Fruit fly (Drosophila melanogaster) whole organism, embryonic: Measurements from ENCODE around the gene CG6938.

ENCODE experiments used
- Abd-B ChIP-seq: fragments of 200-800 bp; sonication (Bioruptor generic); optimal IDR thresholded peaks from 2 replicates; lab custom pipeline; 2018; ENCODE audit warnings: missing biosample characterization, mild to moderate bottlenecking, missing genetic modification characterization, moderate library complexity
- CG10274 ChIP-seq: fragments of 200-800 bp; sonication (Bioruptor generic); optimal IDR thresholded peaks from 3 replicates; lab custom pipeline; 2017; ENCODE audit warnings: missing biosample characterization, mild to moderate bottlenecking, missing genetic modification characterization
- CG10366 ChIP-seq: fragments of 200-800 bp; sonication (Bioruptor generic); IDR thresholded peaks from 2 replicates; pipeline ENCODE4 v1.3.6; 2022; ENCODE audit warnings: missing biosample characterization, missing genetic modification characterization
- CG11456 ChIP-seq: fragments of 200-800 bp; sonication (Bioruptor generic); IDR thresholded peaks from 3 replicates; pipeline ENCODE4 v1.3.6; 2022; ENCODE audit warnings: missing biosample characterization, missing genetic modification characterization
- CG11504 ChIP-seq: fragments of 200-800 bp; sonication (Bioruptor generic); optimal IDR thresholded peaks from 3 replicates; lab custom pipeline; 2019; ENCODE audit warnings: missing biosample characterization, mild to moderate bottlenecking, missing genetic modification characterization, moderate library complexity
- CG15514 ChIP-seq: fragments of 200-800 bp; sonication (Bioruptor generic); optimal IDR thresholded peaks from 3 replicates; lab custom pipeline; 2017; ENCODE audit warnings: missing biosample characterization, missing genetic modification characterization, mild to moderate bottlenecking, moderate library complexity, missing genetic modification reagents
- CG17612 ChIP-seq: fragments of 200-800 bp; sonication (Bioruptor generic); IDR thresholded peaks from 2 replicates; pipeline ENCODE4 v1.3.6; 2022; ENCODE audit warnings: missing biosample characterization, missing genetic modification characterization
- CG30020 ChIP-seq: fragments of 200-800 bp; optimal IDR thresholded peaks from 2 replicates; lab custom pipeline; 2019; ENCODE audit warnings: missing biosample characterization, mild to moderate bottlenecking, missing genetic modification characterization, moderate library complexity
- CG30403 ChIP-seq: fragments of 200-800 bp; sonication (Bioruptor generic); optimal IDR thresholded peaks from 3 replicates; lab custom pipeline; 2016; ENCODE audit warnings: missing biosample characterization, missing genetic modification characterization
- CG30431 ChIP-seq: fragments of 200-800 bp; sonication (Bioruptor generic); optimal IDR thresholded peaks from 2 replicates; lab custom pipeline; 2017; ENCODE audit warnings: missing biosample characterization, missing genetic modification characterization
- CG31365 ChIP-seq: fragments of 200-800 bp; sonication (Bioruptor generic); optimal IDR thresholded peaks from 2 replicates; lab custom pipeline; 2018; ENCODE audit warnings: missing biosample characterization, mild to moderate bottlenecking, missing genetic modification characterization
- CG3995 ChIP-seq: fragments of 200-800 bp; sonication (Bioruptor generic); optimal IDR thresholded peaks from 3 replicates; lab custom pipeline; 2016; ENCODE audit warnings: missing biosample characterization, missing genetic modification characterization
- CG4360 ChIP-seq: fragments of 200-800 bp; sonication (Bioruptor generic); IDR thresholded peaks from 2 replicates; pipeline ENCODE4 v1.3.6; 2022; ENCODE audit warnings: missing biosample characterization, missing genetic modification characterization
- CG43689 ChIP-seq: fragments of 200-800 bp; sonication (Bioruptor generic); IDR thresholded peaks from 2 replicates; pipeline ENCODE4 v1.3.6; 2022; ENCODE audit warnings: missing biosample characterization, missing genetic modification characterization
- CG5180 ChIP-seq: fragments of 200-800 bp; sonication (Bioruptor generic); optimal IDR thresholded peaks from 3 replicates; lab custom pipeline; 2017; ENCODE audit warnings: missing biosample characterization, missing genetic modification characterization, mild to moderate bottlenecking, moderate library complexity, missing genetic modification reagents
- CG7271 ChIP-seq: fragments of 200-800 bp; sonication (Bioruptor generic); optimal IDR thresholded peaks from 2 replicates; lab custom pipeline; 2018; ENCODE audit warnings: missing biosample characterization, mild to moderate bottlenecking, missing genetic modification characterization, moderate library complexity
- CG8478 ChIP-seq: fragments of >200 bp; optimal IDR thresholded peaks from 2 replicates; lab custom pipeline; 2018
- CG8924 ChIP-seq: fragments of 200-800 bp; optimal IDR thresholded peaks from 3 replicates; lab custom pipeline; 2019; ENCODE audit warnings: missing biosample characterization, mild to moderate bottlenecking, missing genetic modification characterization, moderate library complexity
- Eip74EF ChIP-seq, 2 experiments: fragments of 200-800 bp in 1 of 2; fragments of >200 bp in 1 of 2; sonication (Bioruptor generic) in 1 of 2; optimal IDR thresholded peaks; 2 replicates each; lab custom pipeline; 2017 to 2019; ENCODE audit warnings: missing biosample characterization in 2 of 2, missing genetic modification characterization in 2 of 2, mild to moderate bottlenecking in 1 of 2, moderate library complexity in 1 of 2
- Ets65A ChIP-seq: fragments of 200-800 bp; sonication (Bioruptor generic); peaks from one replicate; lab custom pipeline; 2016; ENCODE audit warnings: missing biosample characterization, missing genetic modification characterization
- Gug ChIP-seq: fragments of 200-800 bp; sonication (Bioruptor generic); IDR thresholded peaks from 4 replicates; pipeline ENCODE4 v1.3.6; 2022; ENCODE audit warnings: missing biosample characterization, missing genetic modification characterization
- H2.0 ChIP-seq: fragments of 200-800 bp; sonication (Bioruptor generic); IDR thresholded peaks from 2 replicates; pipeline ENCODE4 v1.3.6; 2022; ENCODE audit warnings: missing biosample characterization, missing genetic modification characterization
- HLH4C ChIP-seq: fragments of 200-800 bp; sonication (Bioruptor generic); IDR thresholded peaks from 3 replicates; pipeline ENCODE4 v1.3.6; 2022; ENCODE audit warnings: missing biosample characterization, missing genetic modification characterization; ENCODE audit not compliant: partially characterized antibody
- HLH54F ChIP-seq: fragments of 200-800 bp; sonication (Bioruptor generic); optimal IDR thresholded peaks from 3 replicates; lab custom pipeline; 2016; ENCODE audit warnings: missing biosample characterization, missing genetic modification characterization
- Hmr ChIP-seq: fragments of 200-800 bp; sonication (Bioruptor generic); optimal IDR thresholded peaks from 3 replicates; lab custom pipeline; 2017; ENCODE audit warnings: mild to moderate bottlenecking, missing biosample characterization, missing genetic modification reagents, missing genetic modification characterization
- Oli ChIP-seq: fragments of 200-800 bp; sonication (Bioruptor generic); optimal IDR thresholded peaks from 2 replicates; lab custom pipeline; 2018; ENCODE audit warnings: missing biosample characterization, mild to moderate bottlenecking, missing genetic modification characterization, moderate library complexity
- Ravus ChIP-seq: fragments of 200-800 bp; sonication (Bioruptor generic); IDR thresholded peaks from 2 replicates; pipeline ENCODE4 v1.3.6; 2022; ENCODE audit warnings: missing biosample characterization, missing genetic modification characterization
- Rx ChIP-seq: fragments of 200-800 bp; sonication (Bioruptor generic); IDR thresholded peaks from 2 replicates; pipeline ENCODE4 v1.3.6; 2022; ENCODE audit warnings: missing biosample characterization, missing genetic modification characterization
- Scr ChIP-seq: fragments of 200-800 bp; sonication (Bioruptor generic); IDR thresholded peaks from 2 replicates; pipeline ENCODE4 v1.3.6; 2022; ENCODE audit warnings: missing biosample characterization, missing genetic modification characterization; ENCODE audit not compliant: partially characterized antibody
- Trl ChIP-seq, 3 experiments: fragments of >200 bp in 2 of 3; fragments of 200-800 bp in 1 of 3; sonication (Bioruptor generic) in 1 of 3; optimal IDR thresholded peaks; 2 replicates in 1 of 3; 3 replicates in 2 of 3; lab custom pipeline; 2016 to 2017; ENCODE audit warnings: missing biosample characterization in 1 of 3, missing genetic modification characterization in 1 of 3
- aop ChIP-seq: fragments of 200-800 bp; sonication (Bioruptor generic); IDR thresholded peaks from 2 replicates; pipeline ENCODE4 v1.3.6; 2022; ENCODE audit warnings: missing biosample characterization, missing genetic modification characterization
- cad ChIP-seq: fragments of >200 bp; optimal IDR thresholded peaks from 2 replicates; lab custom pipeline; 2017; ENCODE audit warnings: missing biosample characterization, missing genetic modification characterization
- corto ChIP-seq: fragments of 200-800 bp; sonication (Bioruptor generic); optimal IDR thresholded peaks from 2 replicates; lab custom pipeline; 2016; ENCODE audit warnings: missing biosample characterization, mild to moderate bottlenecking, missing genetic modification characterization, moderate library complexity
- emc ChIP-seq: fragments of 200-800 bp; sonication (Bioruptor generic); optimal IDR thresholded peaks from 2 replicates; lab custom pipeline; 2016; ENCODE audit warnings: missing biosample characterization, missing genetic modification characterization
- eve ChIP-seq, 2 experiments: fragments of >200 bp; optimal IDR thresholded peaks; 2 replicates each; lab custom pipeline; 2017; ENCODE audit warnings: missing biosample characterization in 2 of 2, missing genetic modification characterization in 2 of 2
- fd3F ChIP-seq: fragments of 200-800 bp; sonication (Bioruptor generic); optimal IDR thresholded peaks from 2 replicates; lab custom pipeline; 2018; ENCODE audit warnings: missing biosample characterization, mild to moderate bottlenecking, missing genetic modification characterization, moderate library complexity
- lmd ChIP-seq: fragments of 200-800 bp; sonication (Bioruptor generic); IDR thresholded peaks from 2 replicates; pipeline ENCODE4 v1.3.6; 2022; ENCODE audit warnings: missing biosample characterization, missing genetic modification characterization
- nau ChIP-seq: fragments of 200-800 bp; sonication (Bioruptor generic); optimal IDR thresholded peaks from 3 replicates; lab custom pipeline; 2017; ENCODE audit warnings: missing biosample characterization, mild to moderate bottlenecking, missing genetic modification characterization, missing genetic modification reagents
- odd ChIP-seq: fragments of 200-800 bp; sonication (Bioruptor generic); optimal IDR thresholded peaks from 2 replicates; lab custom pipeline; 2017; ENCODE audit warnings: missing biosample characterization, mild to moderate bottlenecking, missing genetic modification characterization
- pan ChIP-seq, 4 experiments: fragments of >200 bp in 3 of 4; fragments of 200-800 bp in 1 of 4; sonication (Bioruptor generic) in 1 of 4; optimal IDR thresholded peaks in 3 of 4; IDR thresholded peaks in 1 of 4; 2 replicates each; pipeline versions ENCODE4 v1.3.6 to Lab custom; 2017 to 2022; ENCODE audit warnings: missing biosample characterization in 2 of 4, missing genetic modification characterization in 2 of 4, mixed read lengths in 1 of 4
- repo ChIP-seq: fragments of 200-800 bp; sonication (Bioruptor generic); optimal IDR thresholded peaks from 2 replicates; lab custom pipeline; 2016; ENCODE audit warnings: missing biosample characterization, missing genetic modification characterization
- run ChIP-seq: fragments of 200-800 bp; sonication (Bioruptor generic); optimal IDR thresholded peaks from 3 replicates; lab custom pipeline; 2018; ENCODE audit warnings: missing biosample characterization, mild to moderate bottlenecking, missing genetic modification characterization
- scrt ChIP-seq: fragments of 200-800 bp; sonication (Bioruptor generic); optimal IDR thresholded peaks from 2 replicates; lab custom pipeline; 2018; ENCODE audit warnings: missing biosample characterization, mild to moderate bottlenecking, missing genetic modification characterization, moderate library complexity
- sr ChIP-seq: fragments of 200-800 bp; sonication (Bioruptor generic); IDR thresholded peaks from 3 replicates; pipeline ENCODE4 v1.3.6; 2022; ENCODE audit warnings: missing biosample characterization, missing genetic modification characterization
- trh ChIP-seq: fragments of 200-800 bp; sonication (Bioruptor generic); optimal IDR thresholded peaks from 2 replicates; lab custom pipeline; 2016; ENCODE audit warnings: missing biosample characterization, missing genetic modification characterization
- tup ChIP-seq: fragments of 200-800 bp; sonication (Bioruptor generic); optimal IDR thresholded peaks from 2 replicates; lab custom pipeline; 2016; ENCODE audit warnings: missing biosample characterization, mild to moderate bottlenecking, missing genetic modification characterization, moderate library complexity
- vfl ChIP-seq: fragments of 200-800 bp; sonication (Bioruptor generic); optimal IDR thresholded peaks from 2 replicates; lab custom pipeline; 2016; ENCODE audit warnings: missing biosample characterization, missing genetic modification characterization
- zfh1 ChIP-seq: fragments of 200-800 bp; sonication (Bioruptor generic); IDR thresholded peaks from 3 replicates; pipeline ENCODE4 v1.3.6; 2022; ENCODE audit warnings: missing biosample characterization, missing genetic modification characterization
- zfh2 ChIP-seq: fragments of 200-800 bp; sonication (Bioruptor generic); optimal IDR thresholded peaks from 2 replicates; lab custom pipeline; 2016; ENCODE audit warnings: missing biosample characterization, missing genetic modification characterization

The CG6938 gene

dm6 chr3L:12037449-12038163, 52.9 kb downstream of the CG6938 start (continued):
- TF ChIP-seq CG4360: 0 out of 2 replicates have a peak, but pooled peaks have one; percentile 7
- no peak for TF ChIP-seq scrt
- no peak for TF ChIP-seq aop (GFP tag; lab: Robert Waterston, UW)
- TF ChIP-seq CG3995: no peak
- peak; percentile 79 for TF ChIP-seq zfh1
- no peak for TF ChIP-seq CG43689 (GFP tag; lab: Robert Waterston, UW)
- no peak for TF ChIP-seq CG30403 (GFP tag; lab: Kevin White, UChicago)
- TF ChIP-seq odd (GFP tag; lab: Kevin White, UChicago): no peak
- TF ChIP-seq emc (GFP tag; lab: Kevin White, UChicago): no peak
- peak; percentile 62 for TF ChIP-seq repo (GFP tag; lab: Kevin White, UChicago)
- TF ChIP-seq Gug (GFP tag; lab: Robert Waterston, UW): peak; percentile 26; the same call in 1 of the 4 replicates
- no peak for TF ChIP-seq CG31365 (tag; lab: Kevin White, UChicago)
- TF ChIP-seq corto (GFP tag; lab: Kevin White, UChicago): no peak
- no peak for TF ChIP-seq CG17612 (GFP tag; lab: Robert Waterston, UW)
- TF ChIP-seq cad (GFP tag; lab: Kevin White, UChicago): no peak
- TF ChIP-seq HLH4C (GFP tag; lab: Robert Waterston, UW): no peak
- no peak for TF ChIP-seq CG10274 (GFP tag; lab: Kevin White, UChicago)
- TF ChIP-seq Ets65A: peak; percentile 39
- TF ChIP-seq trh: no peak
- TF ChIP-seq fd3F (GFP tag; lab: Kevin White, UChicago): no peak
- TF ChIP-seq H2.0 (GFP tag; lab: Robert Waterston, UW): 0 out of 2 replicates have a peak, but pooled peaks have one; percentile 27
- TF ChIP-seq Hmr (GFP tag; lab: Kevin White, UChicago): no peak
- TF ChIP-seq Rx: peak; percentile 12; the same call in 1 of the 2 replicates
- peak; percentile 45 for TF ChIP-seq Oli
- no peak for TF ChIP-seq run (tag; lab: Kevin White, UChicago)
- TF ChIP-seq vfl (GFP tag; lab: Kevin White, UChicago): no peak
- no peak for TF ChIP-seq tup (GFP tag; lab: Kevin White, UChicago)
- TF ChIP-seq CG15514 (GFP tag; lab: Kevin White, UChicago): no peak
- TF ChIP-seq CG8478 (lab: Kevin White, UChicago): no peak
- no peak for TF ChIP-seq Eip74EF (GFP tag; optimal IDR thresholded peaks at IDR 0.05; lab: Kevin White, UChicago)
- TF ChIP-seq CG8924 (tag; lab: Kevin White, UChicago): peak; percentile 23
- TF ChIP-seq eve (GFP tag; optimal IDR thresholded peaks at IDR 0.05; lab: Kevin White, UChicago): peak in 1 of 2 experiments; percentile 55
- no peak for TF ChIP-seq CG5180 (GFP tag; lab: Kevin White, UChicago)
- TF ChIP-seq CG7271 (tag; lab: Kevin White, UChicago): no peak
- TF ChIP-seq Abd-B (GFP tag; lab: Kevin White, UChicago): peak; percentile 31
- peak; percentile 54 for TF ChIP-seq lmd (GFP tag; lab: Robert Waterston, UW)
- no peak for TF ChIP-seq Trl (optimal IDR thresholded peaks at IDR 0.05; lab: Kevin White, UChicago)
- no peak for TF ChIP-seq Trl (GFP tag; optimal IDR thresholded peaks at IDR 0.05; lab: Kevin White, UChicago)
- peak; percentile 53 for TF ChIP-seq CG10366
- TF ChIP-seq CG30431 (GFP tag; lab: Kevin White, UChicago): no peak
- TF ChIP-seq CG11456: no peak
- TF ChIP-seq Scr (GFP tag; lab: Robert Waterston, UW): no peak
- peak; percentile 66 for TF ChIP-seq nau (GFP tag; lab: Kevin White, UChicago)
- peak; percentile 81; the same call in 2 of the 3 replicates for TF ChIP-seq sr (GFP tag; lab: Robert Waterston, UW)
- TF ChIP-seq zfh2 (GFP tag; lab: Kevin White, UChicago): no peak
- no peak; the same call in 1 of the 2 replicates for TF ChIP-seq Ravus (GFP tag; lab: Robert Waterston, UW)
- TF ChIP-seq CG30020: no peak
- TF ChIP-seq HLH54F: no peak
- peak; percentile 58 for TF ChIP-seq CG11504 (tag; lab: Kevin White, UChicago)
- no peak for TF ChIP-seq pan (optimal IDR thresholded peaks at IDR 0.05; lab: Kevin White, UChicago)
- TF ChIP-seq pan (GFP tag; optimal IDR thresholded peaks at IDR 0.05 in 1 of 2, IDR thresholded peaks at IDR 0.05 in 1 of 2): peak in 1 of 2 experiments; percentile 43
